Worm (Caenorhabditis elegans): Measurements from ENCODE around the gene algn-12.

DNA sequence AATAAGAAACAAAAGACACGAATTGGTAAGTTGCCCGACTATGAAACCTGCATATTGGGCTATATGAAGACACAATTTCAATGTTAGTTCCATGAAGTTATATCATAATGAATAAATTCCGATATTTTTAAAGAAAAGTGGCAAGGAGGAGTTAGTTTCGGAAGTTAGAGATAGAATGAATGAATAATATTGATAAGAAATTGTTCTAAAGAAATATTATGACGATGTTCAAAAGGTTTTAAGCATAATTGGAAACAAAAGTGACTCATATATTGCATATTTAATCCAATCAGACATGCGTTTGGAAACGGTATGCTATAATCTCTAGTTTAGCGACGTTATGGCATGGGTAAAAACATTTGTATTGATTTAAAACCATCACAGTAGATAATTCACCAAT, 34.7 kb downstream of the algn-12 start, which contains the start of gene str-143:
- TF ChIP-seq ama-1 (optimal IDR thresholded peaks at IDR 0.05) = no peak
- no peak for TF ChIP-seq pha-4 (tag; optimal IDR thresholded peaks at IDR 0.05)
- no peak for TF ChIP-seq lin-15B (tag; optimal IDR thresholded peaks at IDR 0.05)
- TF ChIP-seq ZK546.5 (tag; optimal IDR thresholded peaks at IDR 0.05) = no peak
- TF ChIP-seq egl-5 (tag; optimal IDR thresholded peaks at IDR 0.05) = no peak
- TF ChIP-seq pqm-1 (tag; optimal IDR thresholded peaks at IDR 0.05) = no peak
- no peak for TF ChIP-seq unc-62 (GFP tag; optimal IDR thresholded peaks at IDR 0.05)
- TF ChIP-seq ztf-4 (tag; optimal IDR thresholded peaks at IDR 0.05) = no peak
- TF ChIP-seq aly-2 (tag; optimal IDR thresholded peaks at IDR 0.05) = no peak
- no peak for TF ChIP-seq snpc-4 (tag; optimal IDR thresholded peaks at IDR 0.05)
- no peak for TF ChIP-seq egl-27 (tag; optimal IDR thresholded peaks at IDR 0.05)
- TF ChIP-seq elt-3 (tag; optimal IDR thresholded peaks at IDR 0.05) = no peak
